Fruit fly (Drosophila melanogaster) Kc167 (cell line): ENCODE results near the gene Ubr1.

ENCODE experiments used
- Myc ChIP-seq: fragments of >200 bp; optimal IDR thresholded peaks from 2 replicates; lab custom pipeline; 2017; ENCODE audit warnings: missing external identifiers
- h ChIP-seq: fragments of >200 bp; optimal IDR thresholded peaks from 3 replicates; lab custom pipeline; 2018; ENCODE audit warnings: missing external identifiers

- TF ChIP-seq h (lab: Kevin White, UChicago) = no peak
- no peak for TF ChIP-seq Myc (lab: Kevin White, UChicago)
Observed at dm6 chrX:16930465-16931286, 37.8 kb downstream of the Ubr1 start.
